Fruit fly (Drosophila melanogaster) whole organism, prepupa: ENCODE data around the gene pan.

Source experiments
- CG11902 ChIP-seq: fragments of 200-800 bp; sonication (Bioruptor generic); optimal IDR thresholded peaks from 3 replicates; lab custom pipeline; 2016; ENCODE audit warnings: missing biosample characterization, missing genetic modification characterization
- CG34406 ChIP-seq: fragments of 200-800 bp; sonication (Bioruptor generic); optimal IDR thresholded peaks from 3 replicates; lab custom pipeline; 2016; ENCODE audit warnings: missing biosample characterization, missing genetic modification characterization
- CG6276 ChIP-seq: fragments of 200-800 bp; sonication (Bioruptor generic); optimal IDR thresholded peaks from 2 replicates; lab custom pipeline; 2017; ENCODE audit warnings: missing biosample characterization, mild to moderate bottlenecking, missing genetic modification characterization
- CG6854 ChIP-seq: fragments of 200-800 bp; sonication (Bioruptor generic); optimal IDR thresholded peaks from 2 replicates; lab custom pipeline; 2017; ENCODE audit warnings: missing biosample characterization, mild to moderate bottlenecking, missing genetic modification characterization
- Ets21C ChIP-seq: fragments of 200-800 bp; sonication (Bioruptor generic); optimal IDR thresholded peaks from 3 replicates; lab custom pipeline; 2016; ENCODE audit warnings: missing biosample characterization, missing genetic modification characterization
- Lpt ChIP-seq: fragments of 200-800 bp; sonication (Bioruptor generic); optimal IDR thresholded peaks from 3 replicates; lab custom pipeline; 2016; ENCODE audit warnings: missing biosample characterization, missing genetic modification characterization
- OdsH ChIP-seq: fragments of 200-800 bp; sonication (Bioruptor generic); optimal IDR thresholded peaks from 3 replicates; lab custom pipeline; 2016; ENCODE audit warnings: missing biosample characterization, missing genetic modification characterization
- acj6 ChIP-seq: fragments of 200-800 bp; sonication (Bioruptor generic); optimal IDR thresholded peaks from 3 replicates; lab custom pipeline; 2016; ENCODE audit warnings: missing biosample characterization, missing genetic modification characterization
- fkh ChIP-seq: fragments of 200-800 bp; sonication (Bioruptor generic); optimal IDR thresholded peaks from 3 replicates; lab custom pipeline; 2017; ENCODE audit warnings: missing biosample characterization, mild to moderate bottlenecking, missing genetic modification characterization, moderate library complexity
- net ChIP-seq: fragments of 200-800 bp; sonication (Bioruptor generic); optimal IDR thresholded peaks from 3 replicates; lab custom pipeline; 2016; ENCODE audit warnings: missing biosample characterization, missing genetic modification characterization

- TF ChIP-seq Ets21C (GFP tag; lab: Kevin White, UChicago) (no peak), CG6276 (GFP tag; lab: Kevin White, UChicago) (no peak), CG11902 (GFP tag; lab: Kevin White, UChicago) (no peak), CG6854 (GFP tag; lab: Kevin White, UChicago) (no peak), net (no peak), acj6 (no peak), OdsH (GFP tag; lab: Kevin White, UChicago) (no peak), fkh (GFP tag; lab: Kevin White, UChicago) (no peak), CG34406 (GFP tag; lab: Kevin White, UChicago) (no peak), Lpt (GFP tag; lab: Kevin White, UChicago) (no peak)
These were observed 61.4 kb downstream of the pan start for dm6 chr4:130558-130957.
